Fruit fly (Drosophila melanogaster): ENCODE results near the gene CG12016.

DNA sequence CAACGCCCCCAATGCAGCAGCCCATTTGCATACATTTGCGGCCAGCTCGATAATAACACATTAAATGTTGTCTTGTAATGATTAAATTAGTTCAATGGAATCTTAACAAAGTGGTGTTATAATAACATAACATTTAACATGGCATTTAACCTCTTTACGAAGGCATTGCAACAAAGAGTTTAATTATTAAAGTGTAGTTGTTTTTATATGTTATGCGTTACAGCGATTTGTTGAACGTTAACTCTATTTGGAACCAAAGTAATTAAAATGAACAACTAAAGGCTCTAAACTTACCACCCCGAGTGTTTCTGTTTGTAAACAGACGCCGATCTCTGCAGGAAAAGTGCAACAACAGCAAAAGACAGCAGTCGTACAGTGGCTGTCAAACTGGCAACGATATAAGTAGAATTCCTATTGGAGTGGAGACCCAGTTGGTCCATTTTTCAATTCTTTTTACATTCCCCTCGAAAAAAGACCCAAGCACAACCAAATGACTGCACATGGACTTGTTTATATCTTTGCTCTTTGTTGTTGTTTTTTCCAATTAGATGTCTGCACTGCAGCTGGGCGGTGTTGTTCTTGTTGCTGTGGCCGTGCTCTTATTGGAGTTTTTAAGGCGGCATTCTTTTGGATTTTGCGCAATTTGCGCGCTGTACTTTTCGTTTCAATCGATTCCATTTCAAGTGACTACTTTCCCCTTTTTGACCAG lies 19.7 kb downstream of the CG12016 start:
- TF ChIP-seq pan (optimal IDR thresholded peaks at IDR 0.05) (no peak), Dll (optimal IDR thresholded peaks at IDR 0.05) (no peak)
